Worm (Caenorhabditis elegans) whole organism, L4 larva: ENCODE results near the gene F59A7.5.

ENCODE experiments used
- hif-1 ChIP-seq, 2 experiments: sonication (generic microtip); optimal IDR thresholded peaks; 2 replicates each; lab custom pipeline; 2016 to 2017; ENCODE audit warnings: missing compliant biosample characterization in 2 of 2, missing genetic modification characterization in 2 of 2, missing genetic modification reagents in 2 of 2, missing genotype in 2 of 2, mild to moderate bottlenecking in 1 of 2
- snpc-4 ChIP-seq: fragments of 150-350 bp; optimal IDR thresholded peaks from 2 replicates; lab custom pipeline; 2014; ENCODE audit warnings: missing biosample characterization, missing genetic modification characterization

DNA sequence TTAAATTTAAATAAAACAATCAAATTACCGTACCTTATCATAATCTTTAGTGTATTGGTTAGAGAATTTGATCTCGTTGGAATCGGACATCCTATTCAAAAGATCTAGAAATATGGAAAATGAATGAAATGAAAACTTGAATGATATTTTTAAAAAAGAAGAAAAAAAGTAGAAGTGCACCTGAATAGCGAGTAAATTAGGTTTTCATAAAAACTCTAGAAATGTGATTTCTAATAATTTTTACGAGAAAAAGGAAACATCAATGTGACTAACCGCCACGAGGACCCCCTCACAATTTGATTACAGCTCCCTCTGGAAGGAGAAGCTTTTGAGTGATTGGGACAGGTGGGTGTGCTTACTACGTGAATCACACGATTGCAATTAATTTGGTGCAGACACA lies 23.5 kb downstream of the F59A7.5 start, which contains the start of gene Y40B10A.5:
- no peak for TF ChIP-seq snpc-4 (tag; lab: Kevin White, UChicago)
- TF ChIP-seq hif-1 (tag; optimal IDR thresholded peaks at IDR 0.05; lab: Kevin White, UChicago), result no peak
